Worm (Caenorhabditis elegans) whole organism, L4 larva: Measurements from ENCODE around the gene scl-9.

Experiments
- F10B5.3 ChIP-seq: sonication (generic microtip); optimal IDR thresholded peaks from 2 replicates; lab custom pipeline; 2016; ENCODE audit warnings: mild to moderate bottlenecking, missing genetic modification characterization, missing compliant biosample characterization
- F44E2.7 ChIP-seq: fragments of 200-800 bp; sonication (Bioruptor generic); IDR thresholded peaks from 2 replicates; pipeline ENCODE4 v2.1.2; 2022; ENCODE audit warnings: missing genetic modification characterization, missing compliant biosample characterization
- T20F7.1 ChIP-seq: fragments of 200-800 bp; sonication (Bioruptor generic); optimal IDR thresholded peaks from 2 replicates; lab custom pipeline; 2018; ENCODE audit warnings: mild to moderate bottlenecking, missing genetic modification characterization, missing compliant biosample characterization
- Y105C5A.15 ChIP-seq: fragments of 200-800 bp; sonication (Bioruptor generic); IDR thresholded peaks from 2 replicates; pipeline ENCODE4 v1.3.6; 2022; ENCODE audit warnings: missing genetic modification characterization, missing compliant biosample characterization
- aha-1 ChIP-seq: fragments of 150-350 bp; peaks from one replicate; lab custom pipeline; 2014; ENCODE audit warnings: missing biosample characterization, missing genetic modification characterization
- ceh-20 ChIP-seq: fragments of 200-800 bp; sonication (Bioruptor generic); IDR thresholded peaks from 2 replicates; pipeline ENCODE4 v1.3.6; 2022; ENCODE audit warnings: missing genetic modification reagents, missing genetic modification characterization, missing compliant biosample characterization
- ceh-82 ChIP-seq: sonication (generic microtip); optimal IDR thresholded peaks from 2 replicates; lab custom pipeline; 2017; ENCODE audit warnings: missing biosample characterization, missing genetic modification characterization
- daf-19 ChIP-seq: fragments of 200-800 bp; sonication (Bioruptor generic); conservative IDR thresholded peaks from 2 replicates; pipeline ENCODE4 v1.3.6; 2022; ENCODE audit warnings: missing genetic modification characterization, missing compliant biosample characterization
- daf-8 ChIP-seq: fragments of 200-800 bp; sonication (Bioruptor generic); IDR thresholded peaks from 2 replicates; pipeline ENCODE4 v1.3.6; 2022; ENCODE audit warnings: missing genetic modification characterization, missing compliant biosample characterization
- dmd-8 ChIP-seq: fragments of 200-800 bp; sonication (Bioruptor generic); IDR thresholded peaks from 2 replicates; pipeline ENCODE4 v1.3.6; 2022; ENCODE audit warnings: missing genetic modification characterization, missing compliant biosample characterization
- dpl-1 ChIP-seq: fragments of 150-350 bp; optimal IDR thresholded peaks from 2 replicates; lab custom pipeline; 2014; ENCODE audit warnings: missing biosample characterization, missing genetic modification reagents, missing genetic modification characterization
- egl-43 ChIP-seq: fragments of 200-800 bp; sonication (Bioruptor generic); IDR thresholded peaks from 2 replicates; pipeline ENCODE4 v1.3.6; 2022; ENCODE audit warnings: missing genetic modification reagents, missing genetic modification characterization, missing compliant biosample characterization
- fos-1 ChIP-seq: fragments of 150-350 bp; optimal IDR thresholded peaks from 2 replicates; lab custom pipeline; 2014; ENCODE audit warnings: missing biosample characterization, missing genetic modification characterization
- gei-8 ChIP-seq: fragments of 200-800 bp; sonication (Bioruptor generic); optimal IDR thresholded peaks from 2 replicates; lab custom pipeline; 2018; ENCODE audit warnings: mild to moderate bottlenecking, missing genetic modification characterization, missing compliant biosample characterization
- hlh-30 ChIP-seq: sonication (generic microtip); optimal IDR thresholded peaks from 2 replicates; lab custom pipeline; 2017; ENCODE audit warnings: antibody characterized with exemption, mild to moderate bottlenecking, missing genetic modification characterization, missing compliant biosample characterization; ENCODE audit not compliant: insufficient read depth
- jun-1 ChIP-seq: fragments of 150-350 bp; optimal IDR thresholded peaks from 2 replicates; lab custom pipeline; 2014; ENCODE audit warnings: missing biosample characterization, missing genetic modification reagents, missing genetic modification characterization
- lin-1 ChIP-seq: fragments of 200-800 bp; sonication (Bioruptor generic); IDR thresholded peaks from 2 replicates; pipeline ENCODE4 v1.3.6; 2022; ENCODE audit warnings: missing genetic modification reagents, missing genetic modification characterization, missing compliant biosample characterization
- lin-29 ChIP-seq: fragments of 200-800 bp; sonication (Bioruptor generic); IDR thresholded peaks from 2 replicates; pipeline ENCODE4 v1.3.6; 2022; ENCODE audit warnings: missing genetic modification reagents, missing genetic modification characterization, missing compliant biosample characterization
- madf-5 ChIP-seq, 2 experiments: fragments of 200-800 bp; sonication (Bioruptor generic); IDR thresholded peaks; 2 replicates each; pipeline ENCODE4 v1.3.6; 2022; ENCODE audit warnings: missing compliant biosample characterization in 2 of 2, missing genetic modification characterization in 2 of 2
- mep-1 ChIP-seq: fragments of 150-350 bp; sonication (generic microtip); optimal IDR thresholded peaks from 3 replicates; lab custom pipeline; 2014; ENCODE audit warnings: missing biosample characterization, missing genetic modification characterization
- mes-2 ChIP-seq: sonication (generic microtip); optimal IDR thresholded peaks from 2 replicates; lab custom pipeline; 2016; ENCODE audit warnings: missing genotype, mild to moderate bottlenecking, missing genetic modification characterization, missing compliant biosample characterization; ENCODE audit not compliant: poor library complexity, severe bottlenecking
- nhr-25 ChIP-seq: sonication (generic microtip); optimal IDR thresholded peaks from 2 replicates; lab custom pipeline; 2017; ENCODE audit warnings: missing genetic modification characterization, mild to moderate bottlenecking, missing compliant biosample characterization, antibody characterized with exemption, moderate library complexity, borderline replicate concordance; ENCODE audit not compliant: insufficient read depth
- nhr-28 ChIP-seq: fragments of 150-350 bp; optimal IDR thresholded peaks from 2 replicates; lab custom pipeline; 2014; ENCODE audit warnings: missing biosample characterization, missing genetic modification characterization
- nhr-41 ChIP-seq: fragments of 200-800 bp; sonication (Bioruptor generic); IDR thresholded peaks from 2 replicates; pipeline ENCODE4 v1.3.6; 2022; ENCODE audit warnings: missing genetic modification reagents, missing genetic modification characterization, missing compliant biosample characterization
- nhr-42 ChIP-seq: fragments of 200-800 bp; sonication (Bioruptor generic); IDR thresholded peaks from 2 replicates; pipeline ENCODE4 v1.3.6; 2022; ENCODE audit warnings: missing genetic modification characterization, missing compliant biosample characterization
- nhr-48 ChIP-seq: sonication (generic microtip); optimal IDR thresholded peaks from 2 replicates; lab custom pipeline; 2016; ENCODE audit warnings: mild to moderate bottlenecking, missing genetic modification characterization, missing compliant biosample characterization
- nhr-6 ChIP-seq: fragments of 150-350 bp; optimal IDR thresholded peaks from 2 replicates; lab custom pipeline; 2014; ENCODE audit warnings: missing biosample characterization, missing genetic modification characterization
- pha-4 ChIP-seq, 2 experiments: fragments of 150-350 bp in 1 of 2; fragments of 200-800 bp in 1 of 2; sonication (Bioruptor generic) in 1 of 2; IDR thresholded peaks in 1 of 2; optimal IDR thresholded peaks in 1 of 2; 2 replicates each; pipeline versions ENCODE4 v1.3.6 to Lab custom; 2014 to 2022; ENCODE audit warnings: missing genetic modification characterization in 2 of 2, missing genetic modification reagents in 2 of 2, missing biosample characterization in 1 of 2, missing compliant biosample characterization in 1 of 2
- php-3 ChIP-seq: fragments of 200-800 bp; sonication (Bioruptor generic); IDR thresholded peaks from 2 replicates; pipeline ENCODE4 v1.3.6; 2022; ENCODE audit warnings: missing genetic modification reagents, missing genetic modification characterization, missing compliant biosample characterization
- pqm-1 ChIP-seq: sonication (generic microtip); optimal IDR thresholded peaks from 2 replicates; lab custom pipeline; 2017; ENCODE audit warnings: missing biosample characterization, missing genetic modification characterization
- saeg-2 ChIP-seq: fragments of 200-800 bp; sonication (Bioruptor generic); IDR thresholded peaks from 2 replicates; pipeline ENCODE4 v1.3.6; 2022; ENCODE audit warnings: missing genetic modification reagents, missing genetic modification characterization, missing compliant biosample characterization
- sdz-12 ChIP-seq: fragments of 200-800 bp; sonication (Bioruptor generic); optimal IDR thresholded peaks from 2 replicates; lab custom pipeline; 2018; ENCODE audit warnings: mild to moderate bottlenecking, missing genetic modification characterization, missing compliant biosample characterization
- set-16 ChIP-seq: fragments of 200-800 bp; sonication (Bioruptor generic); IDR thresholded peaks from 2 replicates; pipeline ENCODE4 v1.3.6; 2022; ENCODE audit warnings: missing genetic modification reagents, missing genetic modification characterization, missing compliant biosample characterization
- tra-1 ChIP-seq: fragments of 200-800 bp; sonication (Bioruptor generic); IDR thresholded peaks from 2 replicates; pipeline ENCODE4 v1.3.6; 2022; ENCODE audit warnings: missing genetic modification reagents, missing genetic modification characterization, missing compliant biosample characterization
- unc-62 ChIP-seq, 3 experiments: fragments of 150-350 bp in 1 of 3; sonication (generic microtip); optimal IDR thresholded peaks in 2 of 3; peaks in 1 of 3; 1 replicate in 1 of 3; 2 replicates in 2 of 3; lab custom pipeline; 2014 to 2017; ENCODE audit warnings: missing biosample characterization in 3 of 3, missing genetic modification characterization in 3 of 3, missing genetic modification reagents in 3 of 3, missing genotype in 1 of 3
- zip-11 ChIP-seq: fragments of 200-800 bp; sonication (Bioruptor generic); IDR thresholded peaks from 2 replicates; pipeline ENCODE4 v1.3.6; 2022; ENCODE audit warnings: missing genetic modification characterization, missing compliant biosample characterization
- ztf-11 ChIP-seq: fragments of 150-350 bp; optimal IDR thresholded peaks from 2 replicates; lab custom pipeline; 2014; ENCODE audit warnings: missing biosample characterization, missing genetic modification characterization
- ztf-7 ChIP-seq: fragments of 150-350 bp; optimal IDR thresholded peaks from 2 replicates; lab custom pipeline; 2014; ENCODE audit warnings: missing biosample characterization, missing genetic modification characterization

scl-9 gene

ce11 chrIV:13057418-13057817 lies 10.5 kb downstream of the scl-9 start, which contains the start of gene scl-2 (continued):
- TF ChIP-seq ceh-82 (no peak), nhr-6 (tag; lab: Kevin White, UChicago) (peak; percentile 74), pqm-1 (tag; lab: Kevin White, UChicago) (peak; percentile 99), saeg-2 (no peak), hlh-30 (tag; lab: Kevin White, UChicago) (peak; percentile 70), mes-2 (tag; lab: Kevin White, UChicago) (peak; percentile 20)

ce11 chrIV:13059284-13059683 lies 12.3 kb downstream of the scl-9 start, which contains the start of gene scl-3:
Gene scl-3, plus strand, starts transcription at chrIV:13059584.
- TF ChIP-seq jun-1 (no peak), tra-1 (GFP tag; lab: Robert Waterston, UW) (no peak), mep-1 (tag; lab: Kevin White, UChicago) (no peak), madf-5 (GFP tag; IDR thresholded peaks at IDR 0.05; lab: Robert Waterston, UW) (no peak), ceh-82 (no peak), nhr-28 (no peak), aha-1 (peak; percentile 20), ceh-20 (GFP tag; lab: Robert Waterston, UW) (no peak)

ce11 chrIV:13063714-13064113 lies 16.8 kb downstream of the scl-9 start, which contains the start of gene scl-5:
Gene scl-5, plus strand, starts transcription at chrIV:13064014.
- no peak for TF ChIP-seq Y105C5A.15
- TF ChIP-seq lin-1 (GFP tag; lab: Robert Waterston, UW): no peak

ce11 chrIV:13066044-13066443 lies 19.1 kb downstream of the scl-9 start:
- TF ChIP-seq mep-1 (tag; lab: Kevin White, UChicago): no peak
- TF ChIP-seq tra-1 (GFP tag; lab: Robert Waterston, UW): no peak
- peak; percentile 80 for TF ChIP-seq aha-1
- peak; percentile 68; the same call in 1 of the 2 replicates for TF ChIP-seq set-16 (GFP tag; lab: Robert Waterston, UW)
- 0 out of 2 replicates have a peak, but pooled peaks have one; percentile 36 for TF ChIP-seq egl-43 (GFP tag; lab: Robert Waterston, UW)

ce11 chrIV:13067200-13067599 lies 20.3 kb downstream of the scl-9 start, which contains the start of gene col-131:
Gene col-131, minus strand, starts transcription at chrIV:13067300.
- no peak for TF ChIP-seq nhr-25 (tag; lab: Kevin White, UChicago)
- no peak for TF ChIP-seq lin-29
- TF ChIP-seq zip-11: no peak
- TF ChIP-seq daf-8 (GFP tag; lab: Robert Waterston, UW): no peak
- no peak for TF ChIP-seq ztf-11 (tag; lab: Kevin White, UChicago)
- no peak for TF ChIP-seq Y105C5A.15
- no peak for TF ChIP-seq dpl-1 (GFP tag; lab: Kevin White, UChicago)
- no peak for TF ChIP-seq nhr-42

- TF ChIP-seq gei-8 (no peak), ztf-7 (tag; lab: Kevin White, UChicago) (no peak), daf-19 (GFP tag; lab: Robert Waterston, UW) (no peak), T20F7.1 (no peak), dmd-8 (no peak), nhr-48 (tag; lab: Kevin White, UChicago) (no peak), hlh-30 (tag; lab: Kevin White, UChicago) (no peak)
- TF ChIP-seq, all 104 proteins: peak for 0
These were observed 21.5 kb downstream of the scl-9 start, which contains the start of gene scl-6 for ce11 chrIV:13068451-13068850. Gene scl-6, plus strand, starts transcription at chrIV:13068751.

ce11 chrIV:13070142-13070541 lies 23.2 kb downstream of the scl-9 start, which contains the start of gene scl-7:
Gene scl-7, plus strand, starts transcription at chrIV:13070442.
- TF ChIP-seq php-3 (GFP tag; lab: Robert Waterston, UW): no peak
- TF ChIP-seq daf-8 (GFP tag; lab: Robert Waterston, UW): no peak
- TF ChIP-seq fos-1 (tag; lab: Kevin White, UChicago): no peak
- no peak for TF ChIP-seq lin-1 (GFP tag; lab: Robert Waterston, UW)
- TF ChIP-seq mep-1 (tag; lab: Kevin White, UChicago): no peak
- TF ChIP-seq pha-4 (GFP tag; IDR thresholded peaks at IDR 0.05; lab: Robert Waterston, UW): no peak
- no peak for TF ChIP-seq pha-4 (tag; optimal IDR thresholded peaks at IDR 0.05; lab: Kevin White, UChicago)
- TF ChIP-seq nhr-41: no peak
- no peak for TF ChIP-seq F10B5.3 (tag; lab: Kevin White, UChicago)
- TF ChIP-seq set-16 (GFP tag; lab: Robert Waterston, UW): no peak
- TF ChIP-seq pqm-1 (tag; lab: Kevin White, UChicago): no peak
- TF ChIP-seq sdz-12 (GFP tag; lab: Kevin White, UChicago): no peak
- TF ChIP-seq unc-62 (GFP tag; optimal IDR thresholded peaks at IDR 0.05 in 1 of 2; lab: Kevin White, UChicago): no peak
- no peak for TF ChIP-seq unc-62 (tag; optimal IDR thresholded peaks at IDR 0.05; lab: Kevin White, UChicago)
- no peak for TF ChIP-seq F44E2.7 (GFP tag; lab: Robert Waterston, UW)
